Fruit fly (Drosophila melanogaster) whole organism, wandering third instar larva: ENCODE measurements around the gene Or24a.
A peak's percentile ranks its signal among the peaks of the same experiment; 100 is the strongest.

ENCODE experiments used
- Abd-B ChIP-seq: fragments of >200 bp; optimal IDR thresholded peaks from 2 replicates; lab custom pipeline; 2017; ENCODE audit warnings: missing biosample characterization, missing genetic modification characterization
- CG32264 ChIP-seq: fragments of 200-800 bp; sonication (Bioruptor generic); optimal IDR thresholded peaks from 2 replicates; lab custom pipeline; 2016; ENCODE audit warnings: missing biosample characterization, missing genetic modification characterization
- CG9705 ChIP-seq: fragments of 200-800 bp; sonication (Bioruptor generic); optimal IDR thresholded peaks from 2 replicates; lab custom pipeline; 2018; ENCODE audit warnings: missing biosample characterization, mild to moderate bottlenecking, missing genetic modification characterization
- CrebA ChIP-seq: fragments of 200-800 bp; sonication (Bioruptor generic); optimal IDR thresholded peaks from 2 replicates; lab custom pipeline; 2016; ENCODE audit warnings: missing biosample characterization, mild to moderate bottlenecking, missing genetic modification characterization, borderline replicate concordance
- Dfd ChIP-seq: fragments of >200 bp; optimal IDR thresholded peaks from 2 replicates; lab custom pipeline; 2017; ENCODE audit warnings: missing biosample characterization, missing genetic modification characterization
- Dif ChIP-seq: fragments of 200-275, 200-300 bp; sonication (Bioruptor generic); optimal IDR thresholded peaks from 2 replicates; lab custom pipeline; 2018; ENCODE audit warnings: missing biosample characterization, missing genetic modification characterization; ENCODE audit not compliant: partially characterized antibody
- GATAd ChIP-seq: sonication (Bioruptor generic); optimal IDR thresholded peaks from 2 replicates; lab custom pipeline; 2016; ENCODE audit warnings: missing biosample characterization, missing genetic modification characterization
- HLH106 ChIP-seq: fragments of 200-800 bp; optimal IDR thresholded peaks from 3 replicates; lab custom pipeline; 2019; ENCODE audit warnings: missing biosample characterization, mild to moderate bottlenecking, missing genetic modification characterization, moderate library complexity
- Hnf4 ChIP-seq: fragments of 200-800 bp; sonication (Bioruptor generic); optimal IDR thresholded peaks from 2 replicates; lab custom pipeline; 2016; ENCODE audit warnings: missing biosample characterization, mild to moderate bottlenecking, missing genetic modification characterization
- Hr78 ChIP-seq: fragments of >200 bp; optimal IDR thresholded peaks from 2 replicates; lab custom pipeline; 2017; ENCODE audit warnings: missing biosample characterization, missing genetic modification characterization
- Hr83 ChIP-seq: fragments of 200-300 bp; sonication (Bioruptor generic); optimal IDR thresholded peaks from 2 replicates; lab custom pipeline; 2016; ENCODE audit warnings: missing biosample characterization, mild to moderate bottlenecking, missing genetic modification characterization, moderate library complexity; ENCODE audit not compliant: poor library complexity, severe bottlenecking
- Jra ChIP-seq: sonication (Bioruptor generic); optimal IDR thresholded peaks from 2 replicates; lab custom pipeline; 2016; ENCODE audit warnings: missing biosample characterization, missing genetic modification characterization
- Mio ChIP-seq: sonication (Bioruptor generic); optimal IDR thresholded peaks from 2 replicates; lab custom pipeline; 2016; ENCODE audit warnings: missing biosample characterization, missing genetic modification characterization
- Myc ChIP-seq: fragments of >200 bp; optimal IDR thresholded peaks from 2 replicates; lab custom pipeline; 2017
- OdsH ChIP-seq: fragments of 200-800 bp; sonication (Bioruptor generic); optimal IDR thresholded peaks from 2 replicates; lab custom pipeline; 2016; ENCODE audit warnings: missing biosample characterization, mild to moderate bottlenecking, missing genetic modification characterization
- Rel ChIP-seq, 2 experiments: fragments of 200-800 bp; sonication (Bioruptor generic) in 1 of 2; optimal IDR thresholded peaks; 2 replicates in 1 of 2; 3 replicates in 1 of 2; lab custom pipeline; 2016 to 2019; ENCODE audit warnings: mild to moderate bottlenecking in 2 of 2, missing biosample characterization in 2 of 2, missing genetic modification characterization in 2 of 2, moderate library complexity in 1 of 2
- Sp1 ChIP-seq: fragments of 200-800 bp; sonication (Bioruptor generic); optimal IDR thresholded peaks from 3 replicates; lab custom pipeline; 2019; ENCODE audit warnings: missing biosample characterization, mild to moderate bottlenecking, missing genetic modification characterization, moderate library complexity
- Vsx2 ChIP-seq: fragments of 200-300, 225-300 bp; sonication (Bioruptor generic); optimal IDR thresholded peaks from 2 replicates; lab custom pipeline; 2018; ENCODE audit warnings: missing biosample characterization, missing genetic modification characterization; ENCODE audit not compliant: partially characterized antibody
- br ChIP-seq: fragments of 200-800 bp; sonication (Bioruptor generic); optimal IDR thresholded peaks from 2 replicates; lab custom pipeline; 2016; ENCODE audit warnings: missing biosample characterization, missing genetic modification characterization
- brk ChIP-seq: fragments of 200-800 bp; sonication (Bioruptor generic); optimal IDR thresholded peaks from 2 replicates; lab custom pipeline; 2016; ENCODE audit warnings: missing biosample characterization, mild to moderate bottlenecking, missing genetic modification characterization
- dmrt93B ChIP-seq: fragments of 200-800 bp; sonication (Bioruptor generic); optimal IDR thresholded peaks from 2 replicates; lab custom pipeline; 2018; ENCODE audit warnings: missing biosample characterization, mild to moderate bottlenecking, missing genetic modification characterization
- dsf ChIP-seq: sonication (Bioruptor generic); optimal IDR thresholded peaks from 2 replicates; lab custom pipeline; 2016; ENCODE audit warnings: missing biosample characterization, missing genetic modification characterization, borderline replicate concordance
- ey ChIP-seq: fragments of 200-800 bp; sonication (Bioruptor generic); optimal IDR thresholded peaks from 2 replicates; lab custom pipeline; 2016; ENCODE audit warnings: missing biosample characterization, missing genetic modification characterization
- foxo ChIP-seq, 2 experiments: fragments of 200-800 bp; sonication (Bioruptor generic); optimal IDR thresholded peaks; 2 replicates in 1 of 2; 3 replicates in 1 of 2; lab custom pipeline; 2016 to 2017; ENCODE audit warnings: missing biosample characterization in 2 of 2, missing genetic modification characterization in 2 of 2
- fru ChIP-seq: fragments of 200-800 bp; sonication (Bioruptor generic); optimal IDR thresholded peaks from 3 replicates; lab custom pipeline; 2016; ENCODE audit warnings: missing biosample characterization, mild to moderate bottlenecking, missing genetic modification characterization
- h ChIP-seq: fragments of 200-800 bp; sonication (Bioruptor generic); optimal IDR thresholded peaks from 3 replicates; lab custom pipeline; 2016; ENCODE audit warnings: missing biosample characterization, mild to moderate bottlenecking, missing genetic modification characterization
- lola ChIP-seq: fragments of >200 bp; optimal IDR thresholded peaks from 2 replicates; lab custom pipeline; 2017; ENCODE audit warnings: missing biosample characterization, missing genetic modification characterization
- psq ChIP-seq: fragments of 200-800 bp; sonication (Bioruptor generic); optimal IDR thresholded peaks from 3 replicates; lab custom pipeline; 2017; ENCODE audit warnings: missing biosample characterization, mild to moderate bottlenecking, missing genetic modification characterization, moderate library complexity
- rgr ChIP-seq: fragments of 200-800 bp; sonication (Bioruptor generic); optimal IDR thresholded peaks from 3 replicates; lab custom pipeline; 2016; ENCODE audit warnings: missing biosample characterization, mild to moderate bottlenecking, missing genetic modification characterization
- sage ChIP-seq: fragments of 200-800 bp; sonication (Bioruptor generic); optimal IDR thresholded peaks from 2 replicates; lab custom pipeline; 2016; ENCODE audit warnings: missing biosample characterization, mild to moderate bottlenecking, missing genetic modification characterization
- sv ChIP-seq: fragments of 200-800 bp; sonication (Bioruptor generic); optimal IDR thresholded peaks from 3 replicates; lab custom pipeline; 2016; ENCODE audit warnings: missing biosample characterization, missing genetic modification characterization
- tai ChIP-seq: sonication (Bioruptor generic); optimal IDR thresholded peaks from 2 replicates; lab custom pipeline; 2016; ENCODE audit warnings: missing biosample characterization, missing genetic modification characterization
- usp ChIP-seq: fragments of >200 bp; optimal IDR thresholded peaks from 2 replicates; lab custom pipeline; 2017; ENCODE audit warnings: missing biosample characterization, missing genetic modification characterization
- woc ChIP-seq: sonication (Bioruptor generic); optimal IDR thresholded peaks from 2 replicates; lab custom pipeline; 2016; ENCODE audit warnings: missing biosample characterization, mild to moderate bottlenecking, missing genetic modification characterization

The Or24a gene

dm6 chr2L:4123050-4123449, 42.9 kb downstream of the Or24a start:
- no peak for TF ChIP-seq ey
- TF ChIP-seq Abd-B = no peak
- no peak for TF ChIP-seq Jra (GFP tag; lab: Kevin White, UChicago)
- no peak for TF ChIP-seq Hr83 (GFP tag; lab: Kevin White, UChicago)
- TF ChIP-seq sage (GFP tag; lab: Kevin White, UChicago) = no peak
- TF ChIP-seq Hnf4 (GFP tag; lab: Kevin White, UChicago) = no peak
- no peak for TF ChIP-seq br (GFP tag; lab: Kevin White, UChicago)
- TF ChIP-seq Dfd (GFP tag; lab: Kevin White, UChicago) = no peak
- TF ChIP-seq sv (GFP tag; lab: Kevin White, UChicago) = no peak
- TF ChIP-seq Mio (GFP tag; lab: Kevin White, UChicago) = no peak

dm6 chr2L:4121402-4121801, 44.5 kb downstream of the Or24a start, which contains the start of gene Sr-CI:
Sr-CI (plus strand) TSS chr2L:4121702.
- no peak for TF ChIP-seq rgr (GFP tag; lab: Kevin White, UChicago)
- no peak for TF ChIP-seq CrebA (GFP tag; lab: Kevin White, UChicago)
- TF ChIP-seq Dfd (GFP tag; lab: Kevin White, UChicago) = no peak
- TF ChIP-seq Abd-B = no peak
- TF ChIP-seq dsf (GFP tag; lab: Kevin White, UChicago) = no peak
- no peak for TF ChIP-seq usp (GFP tag; lab: Kevin White, UChicago)
- TF ChIP-seq Vsx2 (GFP tag; lab: Kevin White, UChicago) = no peak
- TF ChIP-seq Rel (GFP tag; optimal IDR thresholded peaks at IDR 0.05; lab: Kevin White, UChicago) = no peak
- no peak for TF ChIP-seq Rel (tag; optimal IDR thresholded peaks at IDR 0.05; lab: Kevin White, UChicago)
- no peak for TF ChIP-seq dmrt93B (GFP tag; lab: Kevin White, UChicago)
- no peak for TF ChIP-seq lola
- TF ChIP-seq Mio (GFP tag; lab: Kevin White, UChicago) = no peak
- TF ChIP-seq ey = no peak
- TF ChIP-seq OdsH (GFP tag; lab: Kevin White, UChicago) = no peak
- TF ChIP-seq woc (GFP tag; lab: Kevin White, UChicago) = no peak
- no peak for TF ChIP-seq tai (GFP tag; lab: Kevin White, UChicago)
- TF ChIP-seq, all 38 proteins: peak for 0

dm6 chr2L:4120043-4120442, 45.9 kb downstream of the Or24a start, which contains the start of gene Sr-CIII:
Sr-CIII (plus strand) TSS chr2L:4120343.
- TF ChIP-seq Rel (GFP tag; optimal IDR thresholded peaks at IDR 0.05; lab: Kevin White, UChicago) = no peak
- TF ChIP-seq Rel (tag; optimal IDR thresholded peaks at IDR 0.05; lab: Kevin White, UChicago) = no peak
- TF ChIP-seq CrebA (GFP tag; lab: Kevin White, UChicago) = no peak
- no peak for TF ChIP-seq Mio (GFP tag; lab: Kevin White, UChicago)
- no peak for TF ChIP-seq sv (GFP tag; lab: Kevin White, UChicago)
- no peak for TF ChIP-seq lola

- TF ChIP-seq Hr78 (GFP tag; lab: Kevin White, UChicago) = no peak
- TF ChIP-seq Rel (GFP tag; optimal IDR thresholded peaks at IDR 0.05; lab: Kevin White, UChicago) = no peak
- TF ChIP-seq Rel (tag; optimal IDR thresholded peaks at IDR 0.05; lab: Kevin White, UChicago) = peak; percentile 52
- peak in 1 of 2 experiments; percentile 85 for TF ChIP-seq foxo (GFP tag; optimal IDR thresholded peaks at IDR 0.05; lab: Kevin White, UChicago)
- TF ChIP-seq Jra (GFP tag; lab: Kevin White, UChicago) = peak; percentile 46
- TF ChIP-seq h = peak; percentile 86
- TF ChIP-seq OdsH (GFP tag; lab: Kevin White, UChicago) = peak; percentile 78
- peak; percentile 82 for TF ChIP-seq HLH106
- peak; percentile 82 for TF ChIP-seq br (GFP tag; lab: Kevin White, UChicago)
- TF ChIP-seq woc (GFP tag; lab: Kevin White, UChicago) = peak; percentile 63
- TF ChIP-seq Hnf4 (GFP tag; lab: Kevin White, UChicago) = peak; percentile 78
- peak; percentile 16 for TF ChIP-seq dsf (GFP tag; lab: Kevin White, UChicago)
- TF ChIP-seq rgr (GFP tag; lab: Kevin White, UChicago) = peak; percentile 82
- TF ChIP-seq brk (GFP tag; lab: Kevin White, UChicago) = peak; percentile 73
- peak; percentile 84 for TF ChIP-seq ey
- peak; percentile 71 for TF ChIP-seq sv (GFP tag; lab: Kevin White, UChicago)
- TF ChIP-seq CG32264 (GFP tag; lab: Kevin White, UChicago) = peak; percentile 51
- no peak for TF ChIP-seq Dif (GFP tag; lab: Kevin White, UChicago)
- TF ChIP-seq Dfd (GFP tag; lab: Kevin White, UChicago) = no peak
- peak; percentile 75 for TF ChIP-seq psq (GFP tag; lab: Kevin White, UChicago)
- TF ChIP-seq sage (GFP tag; lab: Kevin White, UChicago) = peak; percentile 35
- TF ChIP-seq tai (GFP tag; lab: Kevin White, UChicago) = peak; percentile 56
- peak; percentile 85 for TF ChIP-seq Sp1 (GFP tag; lab: Kevin White, UChicago)
- TF ChIP-seq CG9705 (GFP tag; lab: Kevin White, UChicago) = peak; percentile 66
- no peak for TF ChIP-seq GATAd (GFP tag; lab: Kevin White, UChicago)
- peak; percentile 63 for TF ChIP-seq dmrt93B (GFP tag; lab: Kevin White, UChicago)
- no peak for TF ChIP-seq lola
- peak; percentile 41 for TF ChIP-seq Hr83 (GFP tag; lab: Kevin White, UChicago)
- peak; percentile 84 for TF ChIP-seq fru
- peak; percentile 50 for TF ChIP-seq Mio (GFP tag; lab: Kevin White, UChicago)
- no peak for TF ChIP-seq Abd-B
- no peak for TF ChIP-seq Myc
- TF ChIP-seq, all 38 proteins: peak for 24
Observed at dm6 chr2L:4118983-4119670, 46.8 kb downstream of the Or24a start.
